Fruit fly (Drosophila melanogaster): ENCODE data around the gene kmr.

kmr gene

dm6 chr3R:13799567-13800429 lies 84.8 kb downstream of the kmr start:
- TF ChIP-seq CG12768 (GFP tag; optimal IDR thresholded peaks at IDR 0.05) (no peak), CG14711 (tag; optimal IDR thresholded peaks at IDR 0.05) (no peak), CG7101 (tag; optimal IDR thresholded peaks at IDR 0.05) (peak; percentile 8), Crg-1 (GFP tag; optimal IDR thresholded peaks at IDR 0.05) (no peak), CG11617 (GFP tag; optimal IDR thresholded peaks at IDR 0.05) (no peak), tj (GFP tag; optimal IDR thresholded peaks at IDR 0.05) (no peak), Hr96 (GFP tag; optimal IDR thresholded peaks at IDR 0.05) (no peak), Clk (GFP tag; optimal IDR thresholded peaks at IDR 0.05) (no peak), toe (GFP tag; optimal IDR thresholded peaks at IDR 0.05) (no peak), kay (GFP tag; ENCODE audit: borderline replicate concordance) (no peak), CG33017 (tag; optimal IDR thresholded peaks at IDR 0.05) (peak; percentile 53), bab1 (GFP tag; optimal IDR thresholded peaks at IDR 0.05) (no peak), cnc (optimal IDR thresholded peaks at IDR 0.05) (no peak)

DNA sequence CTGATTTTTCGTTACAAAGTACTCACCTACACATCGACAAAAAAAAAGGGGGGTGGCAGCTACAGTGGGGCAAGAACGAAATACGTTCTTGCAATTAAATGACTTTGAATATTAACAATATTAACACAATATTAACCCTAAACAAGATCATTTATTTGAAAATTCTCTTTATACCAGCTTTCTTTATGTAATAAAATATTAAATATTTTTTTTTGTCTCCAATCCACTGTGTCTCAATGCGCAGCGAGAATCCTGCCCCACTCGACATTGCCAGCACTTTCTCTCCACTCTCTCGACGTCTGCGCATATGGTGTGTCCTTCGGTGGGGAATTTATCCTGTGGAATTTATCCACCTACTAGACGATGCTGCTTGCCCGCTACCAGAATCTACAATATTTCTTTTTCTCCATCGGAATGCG lies 85.4 kb downstream of the kmr start:
- TF ChIP-seq tj (GFP tag; optimal IDR thresholded peaks at IDR 0.05) (peak; percentile 45), CG14711 (tag; optimal IDR thresholded peaks at IDR 0.05) (peak; percentile 60), bab1 (GFP tag; optimal IDR thresholded peaks at IDR 0.05) (no peak), toe (GFP tag; optimal IDR thresholded peaks at IDR 0.05) (peak; percentile 75), CG5204 (GFP tag; optimal IDR thresholded peaks at IDR 0.05) (peak; percentile 83), pad (GFP tag; optimal IDR thresholded peaks at IDR 0.05) (peak; percentile 67), CG12768 (GFP tag; optimal IDR thresholded peaks at IDR 0.05) (peak; percentile 96), kay (GFP tag; ENCODE audit: borderline replicate concordance) (peak; percentile 59), cic (GFP tag; optimal IDR thresholded peaks at IDR 0.05) (peak; percentile 56), CG33017 (tag; optimal IDR thresholded peaks at IDR 0.05) (peak; percentile 90), CG7045 (GFP tag; optimal IDR thresholded peaks at IDR 0.05) (peak; percentile 96), Hr96 (GFP tag; optimal IDR thresholded peaks at IDR 0.05) (peak; percentile 37), Crg-1 (GFP tag; optimal IDR thresholded peaks at IDR 0.05) (peak; percentile 16), cnc (optimal IDR thresholded peaks at IDR 0.05) (no peak), CG1620 (GFP tag; optimal IDR thresholded peaks at IDR 0.05) (no peak), Clk (GFP tag; optimal IDR thresholded peaks at IDR 0.05) (peak; percentile 83), ovo (GFP tag; optimal IDR thresholded peaks at IDR 0.05) (no peak), CG11617 (GFP tag; optimal IDR thresholded peaks at IDR 0.05) (peak; percentile 76), CG7101 (tag; optimal IDR thresholded peaks at IDR 0.05) (peak; percentile 81), Mnt (GFP tag; optimal IDR thresholded peaks at IDR 0.05) (no peak)

dm6 chr3R:13801184-13802056 lies 86.4 kb downstream of the kmr start:
- no peak for TF ChIP-seq tj (GFP tag; optimal IDR thresholded peaks at IDR 0.05)
- TF ChIP-seq pad (GFP tag; optimal IDR thresholded peaks at IDR 0.05): no peak
- TF ChIP-seq ovo (GFP tag; optimal IDR thresholded peaks at IDR 0.05): no peak
- TF ChIP-seq kay (GFP tag; ENCODE audit: borderline replicate concordance): no peak
- no peak for TF ChIP-seq bab1 (GFP tag; optimal IDR thresholded peaks at IDR 0.05)
- TF ChIP-seq CG33017 (tag; optimal IDR thresholded peaks at IDR 0.05): no peak
- TF ChIP-seq Mnt (GFP tag; optimal IDR thresholded peaks at IDR 0.05): no peak
- TF ChIP-seq CG1620 (GFP tag; optimal IDR thresholded peaks at IDR 0.05): no peak
- no peak for TF ChIP-seq CG11617 (GFP tag; optimal IDR thresholded peaks at IDR 0.05)
- no peak for TF ChIP-seq CG14711 (tag; optimal IDR thresholded peaks at IDR 0.05)
- no peak for TF ChIP-seq CG12768 (GFP tag; optimal IDR thresholded peaks at IDR 0.05)
- no peak for TF ChIP-seq toe (GFP tag; optimal IDR thresholded peaks at IDR 0.05)
- no peak for TF ChIP-seq Hr96 (GFP tag; optimal IDR thresholded peaks at IDR 0.05)
- TF ChIP-seq Crg-1 (GFP tag; optimal IDR thresholded peaks at IDR 0.05): no peak
- TF ChIP-seq CG5204 (GFP tag; optimal IDR thresholded peaks at IDR 0.05): no peak
- TF ChIP-seq Clk (GFP tag; optimal IDR thresholded peaks at IDR 0.05): no peak
- TF ChIP-seq CG7045 (GFP tag; optimal IDR thresholded peaks at IDR 0.05): no peak
- no peak for TF ChIP-seq CG7101 (tag; optimal IDR thresholded peaks at IDR 0.05)
- no peak for TF ChIP-seq cnc (optimal IDR thresholded peaks at IDR 0.05)

DNA sequence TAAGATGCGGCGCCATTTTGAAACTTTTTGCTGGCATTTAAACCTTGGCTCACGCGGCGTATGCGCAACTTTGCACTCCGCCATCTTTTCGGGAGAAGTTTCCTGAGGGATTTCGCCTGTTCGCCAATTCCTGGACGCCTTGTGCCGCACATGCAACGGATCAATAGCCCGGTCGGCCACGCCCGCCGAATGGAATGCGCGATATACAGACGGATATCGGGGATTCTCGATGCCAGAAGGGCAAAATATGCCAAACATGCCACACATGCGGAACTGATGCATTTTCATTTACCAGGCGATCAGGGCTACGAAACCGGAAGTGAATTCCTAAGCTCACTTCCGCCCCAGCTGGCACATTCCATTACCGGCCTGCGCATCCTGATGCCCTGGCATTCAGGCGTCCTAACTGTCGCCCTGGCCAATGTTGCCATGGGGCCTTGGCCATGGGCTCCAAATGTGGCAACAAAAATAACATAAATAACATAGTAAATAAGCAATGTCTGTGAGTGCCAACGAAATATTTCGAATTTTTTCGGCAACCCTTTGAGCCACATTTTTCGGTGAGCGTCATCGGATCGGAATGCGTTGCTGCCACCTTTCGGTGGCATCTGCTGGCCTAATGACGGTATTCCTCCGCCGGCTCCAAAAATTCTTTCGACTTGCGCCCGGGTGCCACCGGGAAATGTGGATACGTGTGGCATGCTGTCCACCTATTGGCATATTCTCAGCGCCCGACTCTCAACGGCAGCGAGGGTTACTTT lies 87.2 kb downstream of the kmr start:
- TF ChIP-seq cnc (optimal IDR thresholded peaks at IDR 0.05) (no peak), tj (GFP tag; optimal IDR thresholded peaks at IDR 0.05) (no peak), kay (GFP tag; ENCODE audit: borderline replicate concordance) (no peak), toe (GFP tag; optimal IDR thresholded peaks at IDR 0.05) (no peak), pad (GFP tag; optimal IDR thresholded peaks at IDR 0.05) (no peak), CG7101 (tag; optimal IDR thresholded peaks at IDR 0.05) (no peak)

All from whole organism, adult.